Fruit fly (Drosophila melanogaster): ENCODE measurements around the gene CG18581.
A peak's percentile ranks its signal among the peaks of the same experiment; 100 is the strongest.

Gene CG18581

DNA sequence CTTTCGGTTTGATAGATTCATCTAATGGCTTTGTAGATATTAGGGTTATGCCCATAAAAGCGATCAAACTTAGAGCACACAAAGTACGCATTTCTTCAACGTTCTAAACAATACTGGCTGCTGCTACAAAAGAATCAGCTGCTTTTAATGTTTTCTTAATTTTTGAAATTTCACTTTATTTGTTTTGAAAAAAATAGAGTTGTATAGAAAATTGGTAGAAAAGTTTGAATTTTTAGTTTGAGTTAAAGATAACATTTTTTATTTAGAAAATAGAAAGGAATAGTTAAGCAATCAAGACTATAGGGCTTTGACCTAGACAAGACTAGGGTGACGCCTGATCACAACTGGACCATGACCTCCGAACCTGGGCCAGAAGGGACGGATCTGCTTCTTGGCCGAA lies at the start of gene CG18581:
TSS of gene CG18581 (minus strand) at position 101 of the 400 bp plus-strand sequence.
- TF ChIP-seq CG8159 (tag; optimal IDR thresholded peaks at IDR 0.05) = no peak
- TF ChIP-seq gl (tag; optimal IDR thresholded peaks at IDR 0.05) = no peak
- TF ChIP-seq CG17806 (tag; optimal IDR thresholded peaks at IDR 0.05) = no peak
- no peak for TF ChIP-seq CG9948 (tag; optimal IDR thresholded peaks at IDR 0.05)
- TF ChIP-seq CG12605 (GFP tag; IDR thresholded peaks at IDR 0.05) = no peak
- TF ChIP-seq fd96Ca (GFP tag; IDR thresholded peaks at IDR 0.05) = no peak
- no peak for TF ChIP-seq Pif1B (GFP tag; optimal IDR thresholded peaks at IDR 0.05)
- TF ChIP-seq CG32121 (GFP tag; IDR thresholded peaks at IDR 0.05) = no peak
- no peak for TF ChIP-seq D1 (tag; optimal IDR thresholded peaks at IDR 0.05)
- TF ChIP-seq CG15710 (tag; optimal IDR thresholded peaks at IDR 0.05) = no peak
- no peak for TF ChIP-seq CG34367 (tag; optimal IDR thresholded peaks at IDR 0.05)
- TF ChIP-seq CG14655 (GFP tag; optimal IDR thresholded peaks at IDR 0.05) = no peak
- TF ChIP-seq Pif1A (GFP tag; optimal IDR thresholded peaks at IDR 0.05) = no peak
- no peak for TF ChIP-seq Ets98B (GFP tag; IDR thresholded peaks at IDR 0.05)
- TF ChIP-seq CG10348 (GFP tag; IDR thresholded peaks at IDR 0.05) = no peak
- TF ChIP-seq CG8301 (tag; optimal IDR thresholded peaks at IDR 0.05) = no peak
- no peak for TF ChIP-seq rn (GFP tag; IDR thresholded peaks at IDR 0.05)
- no peak for TF ChIP-seq CG4496 (GFP tag; IDR thresholded peaks at IDR 0.05)
- TF ChIP-seq EcR (GFP tag; optimal IDR thresholded peaks at IDR 0.05) = no peak

DNA sequence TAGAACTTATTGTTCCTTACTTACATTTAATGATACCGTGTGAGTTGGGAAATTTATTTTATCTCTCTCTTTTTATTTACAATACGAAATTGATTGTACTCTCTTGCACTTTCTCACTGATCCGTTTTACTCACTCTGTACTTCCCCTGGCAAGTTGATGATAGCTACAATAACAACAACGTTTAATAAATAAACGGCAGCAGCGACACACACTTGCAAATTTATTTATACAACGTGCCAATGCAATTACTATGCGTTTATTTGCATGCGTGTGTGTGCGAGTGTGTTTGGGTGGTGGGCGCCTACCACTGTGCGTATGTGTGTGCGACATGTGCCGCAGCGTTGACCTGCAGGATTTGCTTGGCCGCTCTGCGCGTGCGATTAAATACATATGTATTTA lies 49.5 kb upstream of the CG18581 start:
- TF ChIP-seq Ets98B (GFP tag; IDR thresholded peaks at IDR 0.05) = no peak
- TF ChIP-seq CG13204 (GFP tag; optimal IDR thresholded peaks at IDR 0.05) = peak; percentile 63
- TF ChIP-seq CG32121 (GFP tag; IDR thresholded peaks at IDR 0.05) = no peak
- TF ChIP-seq EcR (GFP tag; optimal IDR thresholded peaks at IDR 0.05) = peak; percentile 26
- no peak for TF ChIP-seq CG4496 (GFP tag; IDR thresholded peaks at IDR 0.05)

DNA sequence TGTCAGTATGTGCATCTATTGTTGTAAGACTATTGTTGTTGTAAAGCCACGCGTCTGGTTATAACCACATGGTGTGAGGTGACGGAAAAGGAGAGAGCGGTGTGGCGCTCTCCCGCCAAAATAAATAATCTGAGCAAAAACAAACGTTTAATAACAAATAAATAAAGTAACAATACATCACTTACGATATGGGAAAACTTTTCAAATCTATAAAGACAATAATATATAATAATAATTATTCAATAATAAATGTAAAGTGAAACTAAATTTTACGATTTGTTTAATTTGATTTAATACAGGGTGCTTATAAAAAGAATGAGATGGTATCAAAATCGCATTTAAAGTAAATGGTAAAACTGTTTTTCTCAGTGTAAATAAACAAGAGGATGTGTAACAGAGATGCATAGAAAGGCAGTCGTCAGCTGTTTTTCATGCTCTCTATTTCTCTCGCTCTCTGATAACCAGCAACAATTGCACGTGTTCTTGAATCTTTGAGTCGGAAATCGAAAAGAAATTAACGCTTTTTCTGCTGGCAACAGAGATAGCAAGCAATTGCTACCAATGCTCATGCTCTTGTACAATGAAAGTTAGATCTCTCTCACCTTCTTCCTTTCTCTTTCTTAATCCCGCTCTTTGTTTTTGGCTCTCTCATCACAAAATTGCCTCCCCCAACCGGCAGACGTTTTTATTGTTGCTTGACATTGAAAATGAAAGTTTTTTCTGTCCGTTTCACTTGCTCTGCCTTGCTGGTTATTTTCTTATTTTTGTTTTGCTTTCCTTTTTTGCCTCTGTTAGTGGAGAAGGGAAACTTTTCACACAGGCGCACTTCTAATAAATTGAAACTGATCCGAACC lies 48.9 kb upstream of the CG18581 start:
- TF ChIP-seq CG13204 (GFP tag; optimal IDR thresholded peaks at IDR 0.05) (no peak), EcR (GFP tag; optimal IDR thresholded peaks at IDR 0.05) (no peak), CG10348 (GFP tag; IDR thresholded peaks at IDR 0.05) (no peak), CG8159 (tag; optimal IDR thresholded peaks at IDR 0.05) (peak; percentile 95), CG4496 (GFP tag; IDR thresholded peaks at IDR 0.05) (peak; percentile 83), CG8301 (tag; optimal IDR thresholded peaks at IDR 0.05) (peak; percentile 85), gl (tag; optimal IDR thresholded peaks at IDR 0.05) (peak; percentile 65), D1 (tag; optimal IDR thresholded peaks at IDR 0.05) (peak; percentile 87), CG9948 (tag; optimal IDR thresholded peaks at IDR 0.05) (peak; percentile 92), Snoo (tag; optimal IDR thresholded peaks at IDR 0.05) (peak; percentile 49), CG14655 (GFP tag; optimal IDR thresholded peaks at IDR 0.05) (peak; percentile 91), CG15710 (tag; optimal IDR thresholded peaks at IDR 0.05) (peak; percentile 74), fd96Ca (GFP tag; IDR thresholded peaks at IDR 0.05) (no peak), rn (GFP tag; IDR thresholded peaks at IDR 0.05) (peak; percentile 75), CG17806 (tag; optimal IDR thresholded peaks at IDR 0.05) (peak; percentile 82), Ets98B (GFP tag; IDR thresholded peaks at IDR 0.05) (peak; percentile 54), CG32121 (GFP tag; IDR thresholded peaks at IDR 0.05) (peak; percentile 92), CG12605 (GFP tag; IDR thresholded peaks at IDR 0.05) (peak; percentile 96), Pif1B (GFP tag; optimal IDR thresholded peaks at IDR 0.05) (peak; percentile 65), Pif1A (GFP tag; optimal IDR thresholded peaks at IDR 0.05) (peak; percentile 71), CG34367 (tag; optimal IDR thresholded peaks at IDR 0.05) (peak; percentile 58)

DNA sequence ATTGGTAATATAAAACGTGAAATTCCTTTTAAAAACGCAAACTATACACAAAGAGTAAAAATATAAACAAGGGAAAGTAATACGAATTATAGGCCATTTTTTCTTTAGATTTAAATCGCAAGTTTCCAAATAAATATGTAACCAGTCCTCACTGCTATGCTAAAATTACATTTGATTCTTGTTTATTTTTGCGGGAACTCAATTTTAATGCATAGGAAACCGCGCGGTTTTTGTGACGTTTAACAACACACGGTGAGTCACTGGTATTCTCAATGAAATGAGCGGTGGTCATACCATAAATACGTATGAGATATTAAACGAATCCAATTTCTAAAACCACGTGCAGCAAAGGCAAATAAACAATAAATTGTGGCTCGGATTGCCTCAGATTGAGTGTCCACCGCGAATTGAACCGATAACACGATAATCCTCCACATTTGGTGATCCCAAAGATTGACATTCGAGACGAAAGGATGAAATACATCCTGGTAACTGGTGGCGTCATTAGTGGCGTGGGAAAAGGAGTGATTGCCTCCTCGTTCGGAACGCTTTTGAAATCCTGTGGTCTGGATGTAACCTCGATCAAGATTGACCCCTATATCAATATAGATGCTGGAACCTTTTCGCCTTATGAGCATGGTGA lies 48.0 kb upstream of the CG18581 start, which contains the start of gene Ctps:
TSS of gene Ctps (plus strand) at position 37 of the 643 bp plus-strand sequence.
- TF ChIP-seq CG32121 (GFP tag; IDR thresholded peaks at IDR 0.05) = no peak
- TF ChIP-seq CG13204 (GFP tag; optimal IDR thresholded peaks at IDR 0.05) = no peak
- no peak for TF ChIP-seq Ets98B (GFP tag; IDR thresholded peaks at IDR 0.05)
- no peak for TF ChIP-seq CG17806 (tag; optimal IDR thresholded peaks at IDR 0.05)
- TF ChIP-seq Snoo (tag; optimal IDR thresholded peaks at IDR 0.05) = no peak
- no peak for TF ChIP-seq fd96Ca (GFP tag; IDR thresholded peaks at IDR 0.05)
- no peak for TF ChIP-seq gl (tag; optimal IDR thresholded peaks at IDR 0.05)
- no peak for TF ChIP-seq CG10348 (GFP tag; IDR thresholded peaks at IDR 0.05)
- no peak for TF ChIP-seq CG12605 (GFP tag; IDR thresholded peaks at IDR 0.05)
- TF ChIP-seq D1 (tag; optimal IDR thresholded peaks at IDR 0.05) = peak; percentile 49
- TF ChIP-seq Pif1A (GFP tag; optimal IDR thresholded peaks at IDR 0.05) = peak; percentile 0
- no peak for TF ChIP-seq CG9948 (tag; optimal IDR thresholded peaks at IDR 0.05)
- TF ChIP-seq Pif1B (GFP tag; optimal IDR thresholded peaks at IDR 0.05) = no peak
- TF ChIP-seq CG4496 (GFP tag; IDR thresholded peaks at IDR 0.05) = no peak
- no peak for TF ChIP-seq EcR (GFP tag; optimal IDR thresholded peaks at IDR 0.05)
- TF ChIP-seq CG15710 (tag; optimal IDR thresholded peaks at IDR 0.05) = no peak
- no peak for TF ChIP-seq CG8301 (tag; optimal IDR thresholded peaks at IDR 0.05)

DNA sequence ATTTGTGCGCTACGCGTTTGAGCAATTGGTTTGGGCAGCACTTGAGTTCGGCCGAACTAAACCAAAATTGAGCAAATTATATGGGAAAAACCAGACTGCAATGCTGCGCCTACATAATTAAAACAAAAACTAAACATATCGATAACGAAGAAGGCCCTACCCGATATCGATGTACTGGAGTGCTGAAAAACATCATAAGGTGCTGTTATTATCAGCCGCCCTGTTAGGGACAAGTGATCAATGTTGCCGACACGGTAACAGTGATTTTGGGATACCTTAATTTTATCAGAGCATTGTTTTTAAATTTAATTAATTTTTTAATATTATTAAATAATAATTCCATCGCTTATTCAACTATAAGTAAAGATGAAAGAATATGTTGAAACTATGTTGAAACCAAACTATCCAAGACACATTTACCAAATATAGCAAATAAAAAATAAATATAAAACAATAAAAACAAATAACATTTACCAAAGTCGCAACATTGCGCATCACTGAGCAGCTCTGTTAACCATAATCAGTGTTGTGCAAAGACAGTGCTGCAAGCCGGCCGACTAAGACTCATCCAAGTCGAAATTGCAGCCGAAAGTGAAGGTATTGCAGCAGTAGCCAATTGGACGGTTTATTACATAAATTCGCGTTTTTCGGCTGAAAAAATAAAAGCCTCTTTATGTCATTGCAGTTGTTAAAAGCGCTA lies 44.7 kb upstream of the CG18581 start, which contains the start of the genes sstn, Plp and GlyRS:
TSS of gene sstn (minus strand) at position 131 of the 700 bp plus-strand sequence.
TSS of gene Plp (minus strand) at position 136 of the 700 bp plus-strand sequence.
TSS of gene GlyRS (plus strand) at position 554 of the 700 bp plus-strand sequence.
- no peak for TF ChIP-seq CG4496 (GFP tag; IDR thresholded peaks at IDR 0.05)
- TF ChIP-seq D1 (tag; optimal IDR thresholded peaks at IDR 0.05) = no peak
- no peak for TF ChIP-seq CG9948 (tag; optimal IDR thresholded peaks at IDR 0.05)
- TF ChIP-seq CG8159 (tag; optimal IDR thresholded peaks at IDR 0.05) = peak; percentile 47
- peak; percentile 25 for TF ChIP-seq CG15710 (tag; optimal IDR thresholded peaks at IDR 0.05)
- no peak for TF ChIP-seq CG12605 (GFP tag; IDR thresholded peaks at IDR 0.05)
- no peak for TF ChIP-seq Pif1A (GFP tag; optimal IDR thresholded peaks at IDR 0.05)
